Fruit fly (Drosophila melanogaster) whole organism, prepupa: ENCODE results near the gene Snoo.

ENCODE experiments used
- CG10631 ChIP-seq: fragments of 200-800 bp; sonication (Bioruptor generic); optimal IDR thresholded peaks from 2 replicates; lab custom pipeline; 2016; ENCODE audit warnings: missing biosample characterization, missing genetic modification characterization
- CG10669 ChIP-seq: fragments of 200-800 bp; sonication (Bioruptor generic); optimal IDR thresholded peaks from 3 replicates; lab custom pipeline; 2018; ENCODE audit warnings: missing biosample characterization, mild to moderate bottlenecking, missing genetic modification characterization, moderate library complexity
- CG11294 ChIP-seq: fragments of 200-800 bp; sonication (Bioruptor generic); IDR thresholded peaks from 2 replicates; pipeline ENCODE4 v1.3.6; 2022; ENCODE audit warnings: missing biosample characterization, missing genetic modification characterization
- CG11762 ChIP-seq: fragments of 200-800 bp; sonication (Bioruptor generic); optimal IDR thresholded peaks from 3 replicates; lab custom pipeline; 2016; ENCODE audit warnings: missing biosample characterization, missing genetic modification characterization; ENCODE audit not compliant: insufficient read depth
- CG11902 ChIP-seq: fragments of 200-800 bp; sonication (Bioruptor generic); optimal IDR thresholded peaks from 3 replicates; lab custom pipeline; 2016; ENCODE audit warnings: missing biosample characterization, missing genetic modification characterization
- CG15336 ChIP-seq: fragments of 200-800 bp; sonication (Bioruptor generic); IDR thresholded peaks from 2 replicates; pipeline ENCODE4 v1.3.6; 2022; ENCODE audit warnings: missing biosample characterization, missing genetic modification characterization
- CG1621 ChIP-seq: fragments of 200-800 bp; sonication (Bioruptor generic); optimal IDR thresholded peaks from 3 replicates; lab custom pipeline; 2018; ENCODE audit warnings: missing biosample characterization, mild to moderate bottlenecking, missing genetic modification characterization
- CG32006 ChIP-seq: fragments of 200-800 bp; sonication (Bioruptor generic); optimal IDR thresholded peaks from 3 replicates; lab custom pipeline; 2017; ENCODE audit warnings: missing biosample characterization, mild to moderate bottlenecking, missing genetic modification characterization
- CG34406 ChIP-seq: fragments of 200-800 bp; sonication (Bioruptor generic); optimal IDR thresholded peaks from 3 replicates; lab custom pipeline; 2016; ENCODE audit warnings: missing biosample characterization, missing genetic modification characterization
- CG3919 ChIP-seq: fragments of 200-800 bp; sonication (Bioruptor generic); optimal IDR thresholded peaks from 3 replicates; lab custom pipeline; 2016; ENCODE audit warnings: missing biosample characterization, missing genetic modification characterization
- CG4318 ChIP-seq: fragments of 200-800 bp; sonication (Bioruptor generic); optimal IDR thresholded peaks from 3 replicates; lab custom pipeline; 2017; ENCODE audit warnings: missing biosample characterization, mild to moderate bottlenecking, missing genetic modification characterization
- CG6276 ChIP-seq: fragments of 200-800 bp; sonication (Bioruptor generic); optimal IDR thresholded peaks from 2 replicates; lab custom pipeline; 2017; ENCODE audit warnings: missing biosample characterization, mild to moderate bottlenecking, missing genetic modification characterization
- CG6808 ChIP-seq: fragments of 200-800 bp; sonication (Bioruptor generic); optimal IDR thresholded peaks from 3 replicates; lab custom pipeline; 2017; ENCODE audit warnings: missing biosample characterization, missing genetic modification characterization, mild to moderate bottlenecking, moderate library complexity, missing genetic modification reagents
- CG6854 ChIP-seq: fragments of 200-800 bp; sonication (Bioruptor generic); optimal IDR thresholded peaks from 2 replicates; lab custom pipeline; 2017; ENCODE audit warnings: missing biosample characterization, mild to moderate bottlenecking, missing genetic modification characterization
- CG7368 ChIP-seq: fragments of 200-800 bp; sonication (Bioruptor generic); optimal IDR thresholded peaks from 3 replicates; lab custom pipeline; 2016; ENCODE audit warnings: missing biosample characterization, missing genetic modification characterization
- CG8319 ChIP-seq: fragments of 200-800 bp; sonication (Bioruptor generic); optimal IDR thresholded peaks from 3 replicates; lab custom pipeline; 2016; ENCODE audit warnings: missing biosample characterization, missing genetic modification characterization
- CG8632 ChIP-seq: fragments of 200-800 bp; sonication (Bioruptor generic); optimal IDR thresholded peaks from 3 replicates; lab custom pipeline; 2016; ENCODE audit warnings: missing biosample characterization, missing genetic modification characterization
- CG9139 ChIP-seq: fragments of 200-800 bp; sonication (Bioruptor generic); optimal IDR thresholded peaks from 3 replicates; lab custom pipeline; 2017; ENCODE audit warnings: missing biosample characterization, mild to moderate bottlenecking, missing genetic modification characterization
- Eip75B ChIP-seq: fragments of 200-800 bp; sonication (Bioruptor generic); optimal IDR thresholded peaks from 3 replicates; lab custom pipeline; 2016; ENCODE audit warnings: missing biosample characterization, missing genetic modification characterization
- Eip78C ChIP-seq: fragments of 200-800 bp; sonication (Bioruptor generic); peaks from one replicate; lab custom pipeline; 2016; ENCODE audit warnings: missing biosample characterization, missing genetic modification characterization
- Ets21C ChIP-seq: fragments of 200-800 bp; sonication (Bioruptor generic); optimal IDR thresholded peaks from 3 replicates; lab custom pipeline; 2016; ENCODE audit warnings: missing biosample characterization, missing genetic modification characterization
- Ets96B ChIP-seq: fragments of 200-800 bp; optimal IDR thresholded peaks from 2 replicates; lab custom pipeline; 2019; ENCODE audit warnings: missing biosample characterization, mild to moderate bottlenecking, missing genetic modification characterization, moderate library complexity
- Gug ChIP-seq: fragments of 200-800 bp; sonication (Bioruptor generic); IDR thresholded peaks from 2 replicates; pipeline ENCODE4 v1.3.6; 2022; ENCODE audit warnings: missing biosample characterization, missing genetic modification characterization
- Hr38 ChIP-seq: sonication (Bioruptor generic); optimal IDR thresholded peaks from 2 replicates; lab custom pipeline; 2016; ENCODE audit warnings: missing biosample characterization, missing genetic modification characterization
- Hr39 ChIP-seq: fragments of 200-800 bp; sonication (Bioruptor generic); optimal IDR thresholded peaks from 2 replicates; lab custom pipeline; 2016; ENCODE audit warnings: missing biosample characterization, missing genetic modification characterization
- Hr4 ChIP-seq: fragments of 200-800 bp; sonication (Bioruptor generic); optimal IDR thresholded peaks from 3 replicates; lab custom pipeline; 2016; ENCODE audit warnings: missing biosample characterization, missing genetic modification characterization
- Met ChIP-seq: fragments of 200-800 bp; sonication (Bioruptor generic); optimal IDR thresholded peaks from 3 replicates; lab custom pipeline; 2016; ENCODE audit warnings: missing biosample characterization, missing genetic modification characterization
- OdsH ChIP-seq: fragments of 200-800 bp; sonication (Bioruptor generic); optimal IDR thresholded peaks from 3 replicates; lab custom pipeline; 2016; ENCODE audit warnings: missing biosample characterization, missing genetic modification characterization
- Smox ChIP-seq: fragments of 200-800 bp; sonication (Bioruptor generic); optimal IDR thresholded peaks from 3 replicates; lab custom pipeline; 2016; ENCODE audit warnings: missing biosample characterization, missing genetic modification characterization
- Sox102F ChIP-seq: fragments of 200-800 bp; sonication (Bioruptor generic); optimal IDR thresholded peaks from 2 replicates; lab custom pipeline; 2016; ENCODE audit warnings: missing biosample characterization, mild to moderate bottlenecking, missing genetic modification characterization
- Sox14 ChIP-seq: fragments of 200-800 bp; sonication (Bioruptor generic); optimal IDR thresholded peaks from 3 replicates; lab custom pipeline; 2016; ENCODE audit warnings: missing biosample characterization, missing genetic modification characterization
- Sox15 ChIP-seq: fragments of 200-800 bp; sonication (Bioruptor generic); optimal IDR thresholded peaks from 3 replicates; lab custom pipeline; 2016; ENCODE audit warnings: missing biosample characterization, missing genetic modification characterization
- achi ChIP-seq: fragments of 200-800 bp; sonication (Bioruptor generic); optimal IDR thresholded peaks from 3 replicates; lab custom pipeline; 2016; ENCODE audit warnings: missing biosample characterization, missing genetic modification characterization
- cyc ChIP-seq: fragments of 200-800 bp; sonication (Bioruptor generic); optimal IDR thresholded peaks from 3 replicates; lab custom pipeline; 2016; ENCODE audit warnings: missing biosample characterization, missing genetic modification characterization
- dac ChIP-seq: fragments of 200-800 bp; sonication (Bioruptor generic); optimal IDR thresholded peaks from 2 replicates; lab custom pipeline; 2017; ENCODE audit warnings: missing biosample characterization, mild to moderate bottlenecking, missing genetic modification characterization
- dsx ChIP-seq: fragments of 200-800 bp; optimal IDR thresholded peaks from 3 replicates; lab custom pipeline; 2019; ENCODE audit warnings: missing biosample characterization, mild to moderate bottlenecking, missing genetic modification characterization, moderate library complexity; ENCODE audit not compliant: poor library complexity, severe bottlenecking
- esn ChIP-seq: fragments of 200-800 bp; sonication (Bioruptor generic); optimal IDR thresholded peaks from 2 replicates; lab custom pipeline; 2016; ENCODE audit warnings: missing biosample characterization, mild to moderate bottlenecking, missing genetic modification characterization, moderate library complexity
- fd59A ChIP-seq: fragments of 200-800 bp; sonication (Bioruptor generic); optimal IDR thresholded peaks from 2 replicates; lab custom pipeline; 2017; ENCODE audit warnings: missing biosample characterization, mild to moderate bottlenecking, missing genetic modification characterization, missing genetic modification reagents
- fd85E ChIP-seq: fragments of 200-800 bp; sonication (Bioruptor generic); optimal IDR thresholded peaks from 3 replicates; lab custom pipeline; 2016; ENCODE audit warnings: missing biosample characterization, missing genetic modification characterization
- fkh ChIP-seq: fragments of 200-800 bp; sonication (Bioruptor generic); optimal IDR thresholded peaks from 3 replicates; lab custom pipeline; 2017; ENCODE audit warnings: missing biosample characterization, mild to moderate bottlenecking, missing genetic modification characterization, moderate library complexity
- lz ChIP-seq: fragments of 200-800 bp; sonication (Bioruptor generic); optimal IDR thresholded peaks from 3 replicates; lab custom pipeline; 2016; ENCODE audit warnings: missing biosample characterization, missing genetic modification characterization
- net ChIP-seq: fragments of 200-800 bp; sonication (Bioruptor generic); optimal IDR thresholded peaks from 3 replicates; lab custom pipeline; 2016; ENCODE audit warnings: missing biosample characterization, missing genetic modification characterization
- pdm3 ChIP-seq: fragments of 200-800 bp; sonication (Bioruptor generic); optimal IDR thresholded peaks from 3 replicates; lab custom pipeline; 2016; ENCODE audit warnings: missing biosample characterization, missing genetic modification characterization
- salr ChIP-seq, 2 experiments: fragments of 200-800 bp; sonication (Bioruptor generic); optimal IDR thresholded peaks; 3 replicates each; lab custom pipeline; 2016 to 2018; ENCODE audit warnings: missing biosample characterization in 2 of 2, missing genetic modification characterization in 2 of 2, mild to moderate bottlenecking in 1 of 2
- ss ChIP-seq, 2 experiments: fragments of 200-800 bp; sonication (Bioruptor generic); optimal IDR thresholded peaks; 2 replicates in 1 of 2; 3 replicates in 1 of 2; lab custom pipeline; 2017 to 2018; ENCODE audit warnings: mild to moderate bottlenecking in 2 of 2, missing biosample characterization in 2 of 2, missing genetic modification characterization in 2 of 2, moderate library complexity in 1 of 2
- svp ChIP-seq: fragments of 200-800 bp; sonication (Bioruptor generic); peaks from one replicate; lab custom pipeline; 2016; ENCODE audit warnings: missing biosample characterization, missing genetic modification characterization
- topi ChIP-seq: fragments of 200-800 bp; sonication (Bioruptor generic); optimal IDR thresholded peaks from 3 replicates; lab custom pipeline; 2016; ENCODE audit warnings: missing biosample characterization, missing genetic modification characterization

Snoo gene

dm6 chr2L:7898581-7898980 is 85.4 kb downstream of the Snoo start (continued):
- peak; percentile 77 for TF ChIP-seq fd59A (GFP tag; lab: Kevin White, UChicago)
- TF ChIP-seq CG11294 (GFP tag; lab: Robert Waterston, UW), result peak; percentile 44; the same call in 1 of the 2 replicates
- TF ChIP-seq Sox14 (GFP tag; lab: Kevin White, UChicago), result peak; percentile 77
- peak; percentile 70 for TF ChIP-seq pdm3
- peak; percentile 55 for TF ChIP-seq CG6854 (GFP tag; lab: Kevin White, UChicago)
- TF ChIP-seq CG15336 (GFP tag; lab: Robert Waterston, UW), result peak; percentile 82
- TF ChIP-seq cyc (GFP tag; lab: Kevin White, UChicago), result peak; percentile 39
- peak; percentile 61 for TF ChIP-seq Eip75B (GFP tag; lab: Kevin White, UChicago)
- peak; percentile 71 for TF ChIP-seq CG11762 (GFP tag; lab: Kevin White, UChicago)
- peak; percentile 43 for TF ChIP-seq Sox15
- peak; percentile 51 for TF ChIP-seq CG11902 (GFP tag; lab: Kevin White, UChicago)
- peak; percentile 77 for TF ChIP-seq Hr4 (GFP tag; lab: Kevin White, UChicago)
- peak; percentile 18 for TF ChIP-seq Smox (GFP tag; lab: Kevin White, UChicago)
- TF ChIP-seq ss (GFP tag; optimal IDR thresholded peaks at IDR 0.05; lab: Kevin White, UChicago), result peak; percentile 53 to 64
- TF ChIP-seq topi (GFP tag; lab: Kevin White, UChicago), result peak; percentile 49
- peak; percentile 88 for TF ChIP-seq CG1621 (tag; lab: Kevin White, UChicago)
- TF ChIP-seq CG10631 (GFP tag; lab: Kevin White, UChicago), result peak; percentile 73
- no peak for TF ChIP-seq svp (GFP tag; lab: Kevin White, UChicago)
- TF ChIP-seq Hr39 (GFP tag; lab: Kevin White, UChicago), result peak; percentile 40
- TF ChIP-seq, all 60 proteins: peak for 54

dm6 chr2L:7897245-7897644 is 86.8 kb downstream of the Snoo start:
- TF ChIP-seq net (no peak), CG6276 (GFP tag; lab: Kevin White, UChicago) (no peak), Ets21C (GFP tag; lab: Kevin White, UChicago) (peak; percentile 40), esn (GFP tag; lab: Kevin White, UChicago) (peak; percentile 71), dsx (GFP tag; lab: Kevin White, UChicago) (peak; percentile 56), OdsH (GFP tag; lab: Kevin White, UChicago) (peak; percentile 50), Hr4 (GFP tag; lab: Kevin White, UChicago) (peak; percentile 20), Smox (GFP tag; lab: Kevin White, UChicago) (peak; percentile 63), cyc (GFP tag; lab: Kevin White, UChicago) (peak; percentile 56), Sox14 (GFP tag; lab: Kevin White, UChicago) (peak; percentile 74), CG32006 (GFP tag; lab: Kevin White, UChicago) (peak; percentile 67), CG11762 (GFP tag; lab: Kevin White, UChicago) (no peak), CG10669 (GFP tag; lab: Kevin White, UChicago) (peak; percentile 63), salr (GFP tag; optimal IDR thresholded peaks at IDR 0.05; lab: Kevin White, UChicago) (peak in 1 of 2 experiments; percentile 53), CG6854 (GFP tag; lab: Kevin White, UChicago) (no peak), CG8632 (GFP tag; lab: Kevin White, UChicago) (peak; percentile 43), CG9139 (GFP tag; lab: Kevin White, UChicago) (no peak), CG3919 (peak; percentile 64), CG4318 (GFP tag; lab: Kevin White, UChicago) (peak; percentile 21), Eip78C (GFP tag; lab: Kevin White, UChicago) (peak; percentile 87), fkh (no peak), topi (GFP tag; lab: Kevin White, UChicago) (peak; percentile 67), fd59A (GFP tag; lab: Kevin White, UChicago) (no peak), ss (GFP tag; optimal IDR thresholded peaks at IDR 0.05; lab: Kevin White, UChicago) (peak in 1 of 2 experiments; percentile 68), lz (peak; percentile 47), dac (no peak), achi (GFP tag; lab: Kevin White, UChicago) (peak; percentile 56), Eip75B (GFP tag; lab: Kevin White, UChicago) (peak; percentile 62), Sox102F (GFP tag; lab: Kevin White, UChicago) (peak; percentile 58), CG8319 (GFP tag; lab: Kevin White, UChicago) (peak; percentile 1), CG11902 (GFP tag; lab: Kevin White, UChicago) (peak; percentile 27), Met (peak; percentile 69), Hr38 (no peak), fd85E (no peak), Ets96B (peak; percentile 80), Gug (GFP tag; lab: Robert Waterston, UW) (0 out of 2 replicates have a peak, but pooled peaks have one; percentile 28), Hr39 (GFP tag; lab: Kevin White, UChicago) (peak; percentile 55), CG34406 (GFP tag; lab: Kevin White, UChicago) (peak; percentile 34), CG7368 (GFP tag; lab: Kevin White, UChicago) (peak; percentile 62), CG6808 (GFP tag; lab: Kevin White, UChicago) (peak; percentile 41)
